Worm (Caenorhabditis elegans) whole organism, late embryonic: ENCODE measurements around the gene ctf-18.

ENCODE experiments used
- C38D4.7 ChIP-seq: fragments of 200-800 bp; sonication (Bioruptor generic); optimal IDR thresholded peaks from 2 replicates; lab custom pipeline; 2018; ENCODE audit warnings: mild to moderate bottlenecking, missing genetic modification characterization, moderate library complexity, missing compliant biosample characterization
- F13H6.1 ChIP-seq: sonication (generic microtip); optimal IDR thresholded peaks from 2 replicates; lab custom pipeline; 2016; ENCODE audit warnings: missing genetic modification characterization, missing compliant biosample characterization
- K02D7.2 ChIP-seq: sonication (generic microtip); optimal IDR thresholded peaks from 2 replicates; lab custom pipeline; 2017; ENCODE audit warnings: mild to moderate bottlenecking, missing genetic modification characterization, missing compliant biosample characterization
- T23F11.4 ChIP-seq: fragments of 200-800 bp; sonication (Bioruptor generic); optimal IDR thresholded peaks from 2 replicates; lab custom pipeline; 2018; ENCODE audit warnings: mild to moderate bottlenecking, missing genetic modification characterization, missing compliant biosample characterization
- Y22D7AL.16 ChIP-seq: sonication (generic microtip); optimal IDR thresholded peaks from 2 replicates; lab custom pipeline; 2016; ENCODE audit warnings: missing genetic modification characterization, missing compliant biosample characterization
- ahr-1 ChIP-seq: sonication (generic microtip); optimal IDR thresholded peaks from 2 replicates; lab custom pipeline; 2016; ENCODE audit warnings: missing genetic modification characterization, missing compliant biosample characterization
- ama-1 ChIP-seq: fragments of 150-350 bp; optimal IDR thresholded peaks from 2 replicates; lab custom pipeline; 2014
- ceh-14 ChIP-seq: sonication (generic microtip); optimal IDR thresholded peaks from 2 replicates; lab custom pipeline; 2016; ENCODE audit warnings: missing genotype, missing genetic modification characterization, missing compliant biosample characterization
- ceh-18 ChIP-seq: sonication (generic microtip); optimal IDR thresholded peaks from 2 replicates; lab custom pipeline; 2016; ENCODE audit warnings: missing genetic modification characterization, missing compliant biosample characterization
- ceh-19 ChIP-seq: fragments of 200-800 bp; sonication (Bioruptor generic); optimal IDR thresholded peaks from 2 replicates; lab custom pipeline; 2018; ENCODE audit warnings: mild to moderate bottlenecking, missing genetic modification characterization, missing compliant biosample characterization
- ceh-24 ChIP-seq: sonication (generic microtip); optimal IDR thresholded peaks from 2 replicates; lab custom pipeline; 2016; ENCODE audit warnings: mild to moderate bottlenecking, missing genetic modification characterization, missing compliant biosample characterization
- ceh-34 ChIP-seq: sonication (generic microtip); optimal IDR thresholded peaks from 2 replicates; lab custom pipeline; 2016; ENCODE audit warnings: mild to moderate bottlenecking, missing genetic modification characterization, missing compliant biosample characterization
- ceh-45 ChIP-seq: fragments of 200-800 bp; sonication (Bioruptor generic); IDR thresholded peaks from 2 replicates; pipeline ENCODE4 v1.3.6; 2022; ENCODE audit warnings: missing genetic modification reagents, missing genetic modification characterization, missing compliant biosample characterization
- ceh-48 ChIP-seq: sonication (generic microtip); optimal IDR thresholded peaks from 2 replicates; lab custom pipeline; 2016; ENCODE audit warnings: missing genetic modification characterization, inconsistent platforms, missing compliant biosample characterization
- ceh-6 ChIP-seq: fragments of 200-800 bp; sonication (Bioruptor generic); optimal IDR thresholded peaks from 2 replicates; lab custom pipeline; 2018; ENCODE audit warnings: mild to moderate bottlenecking, missing genetic modification characterization, missing compliant biosample characterization
- dmd-4 ChIP-seq: sonication (generic microtip); optimal IDR thresholded peaks from 2 replicates; lab custom pipeline; 2016; ENCODE audit warnings: borderline replicate concordance, missing genetic modification characterization, missing compliant biosample characterization
- dve-1 ChIP-seq: sonication (generic microtip); optimal IDR thresholded peaks from 2 replicates; lab custom pipeline; 2017; ENCODE audit warnings: antibody characterized with exemption, mild to moderate bottlenecking, missing genetic modification characterization, missing compliant biosample characterization
- elt-2 ChIP-seq: sonication (generic microtip); optimal IDR thresholded peaks from 2 replicates; lab custom pipeline; 2016; ENCODE audit warnings: missing genetic modification reagents, missing genetic modification characterization, missing compliant biosample characterization
- ets-4 ChIP-seq: sonication (generic microtip); optimal IDR thresholded peaks from 2 replicates; lab custom pipeline; 2016; ENCODE audit warnings: missing genetic modification characterization, missing compliant biosample characterization
- eyg-1 ChIP-seq: sonication (generic microtip); optimal IDR thresholded peaks from 2 replicates; lab custom pipeline; 2016; ENCODE audit warnings: missing genotype, missing genetic modification characterization, missing compliant biosample characterization
- fkh-10 ChIP-seq: fragments of 150-350 bp; optimal IDR thresholded peaks from 2 replicates; lab custom pipeline; 2014; ENCODE audit warnings: missing biosample characterization, missing genetic modification reagents, missing genetic modification characterization
- hlh-30 ChIP-seq: sonication (generic microtip); optimal IDR thresholded peaks from 2 replicates; lab custom pipeline; 2017; ENCODE audit warnings: antibody characterized with exemption, missing genetic modification characterization, missing compliant biosample characterization; ENCODE audit not compliant: insufficient read depth
- lim-6 ChIP-seq: sonication (generic microtip); optimal IDR thresholded peaks from 2 replicates; lab custom pipeline; 2016; ENCODE audit warnings: missing genetic modification characterization, missing compliant biosample characterization
- lin-11 ChIP-seq: fragments of 200-800 bp; sonication (Bioruptor generic); optimal IDR thresholded peaks from 2 replicates; lab custom pipeline; 2018; ENCODE audit warnings: mild to moderate bottlenecking, missing genetic modification characterization, missing compliant biosample characterization
- nfya-1 ChIP-seq: sonication (generic microtip); optimal IDR thresholded peaks from 2 replicates; lab custom pipeline; 2017; ENCODE audit warnings: missing genetic modification characterization, mild to moderate bottlenecking, missing compliant biosample characterization, antibody characterized with exemption, moderate library complexity
- nhr-11 ChIP-seq: fragments of 150-350 bp; optimal IDR thresholded peaks from 2 replicates; lab custom pipeline; 2014; ENCODE audit warnings: missing biosample characterization, missing genetic modification characterization
- odd-2 ChIP-seq: sonication (generic microtip); optimal IDR thresholded peaks from 2 replicates; lab custom pipeline; 2017; ENCODE audit warnings: antibody characterized with exemption, mild to moderate bottlenecking, missing genetic modification characterization, missing compliant biosample characterization
- pat-9 ChIP-seq: fragments of 200-800 bp; sonication (Bioruptor generic); optimal IDR thresholded peaks from 2 replicates; lab custom pipeline; 2018; ENCODE audit warnings: mild to moderate bottlenecking, missing genetic modification characterization, moderate library complexity, missing compliant biosample characterization
- pax-1 ChIP-seq: fragments of 150-350 bp; optimal IDR thresholded peaks from 2 replicates; lab custom pipeline; 2014; ENCODE audit warnings: missing biosample characterization, missing genetic modification characterization
- pha-2 ChIP-seq: sonication (generic microtip); optimal IDR thresholded peaks from 2 replicates; lab custom pipeline; 2017; ENCODE audit warnings: mild to moderate bottlenecking, missing genetic modification characterization, missing compliant biosample characterization
- pqm-1 ChIP-seq: sonication (generic microtip); optimal IDR thresholded peaks from 2 replicates; lab custom pipeline; 2016; ENCODE audit warnings: missing genetic modification characterization, missing compliant biosample characterization
- rnt-1 ChIP-seq: sonication (generic microtip); optimal IDR thresholded peaks from 2 replicates; lab custom pipeline; 2016; ENCODE audit warnings: missing genetic modification characterization, missing compliant biosample characterization
- sdc-2 ChIP-seq: sonication (generic microtip); optimal IDR thresholded peaks from 2 replicates; lab custom pipeline; 2016; ENCODE audit warnings: missing genotype, missing genetic modification characterization, missing compliant biosample characterization
- unc-3 ChIP-seq, 2 experiments: fragments of 200-800 bp in 1 of 2; sonication (Bioruptor generic) in 1 of 2; sonication (generic microtip) in 1 of 2; conservative IDR thresholded peaks in 1 of 2; optimal IDR thresholded peaks in 1 of 2; 2 replicates each; pipeline versions ENCODE4 v1.3.6 to Lab custom; 2016 to 2022; ENCODE audit warnings: missing compliant biosample characterization in 2 of 2, missing genetic modification characterization in 2 of 2, missing genetic modification reagents in 1 of 2
- unc-86 ChIP-seq: sonication (generic microtip); optimal IDR thresholded peaks from 2 replicates; lab custom pipeline; 2016; ENCODE audit warnings: missing genetic modification characterization, missing compliant biosample characterization
- zip-5 ChIP-seq: sonication (generic microtip); optimal IDR thresholded peaks from 2 replicates; lab custom pipeline; 2016; ENCODE audit warnings: missing genetic modification characterization, missing compliant biosample characterization
- ztf-16 ChIP-seq: sonication (generic microtip); optimal IDR thresholded peaks from 2 replicates; lab custom pipeline; 2017; ENCODE audit warnings: missing genetic modification characterization, missing compliant biosample characterization

ctf-18 gene

DNA sequence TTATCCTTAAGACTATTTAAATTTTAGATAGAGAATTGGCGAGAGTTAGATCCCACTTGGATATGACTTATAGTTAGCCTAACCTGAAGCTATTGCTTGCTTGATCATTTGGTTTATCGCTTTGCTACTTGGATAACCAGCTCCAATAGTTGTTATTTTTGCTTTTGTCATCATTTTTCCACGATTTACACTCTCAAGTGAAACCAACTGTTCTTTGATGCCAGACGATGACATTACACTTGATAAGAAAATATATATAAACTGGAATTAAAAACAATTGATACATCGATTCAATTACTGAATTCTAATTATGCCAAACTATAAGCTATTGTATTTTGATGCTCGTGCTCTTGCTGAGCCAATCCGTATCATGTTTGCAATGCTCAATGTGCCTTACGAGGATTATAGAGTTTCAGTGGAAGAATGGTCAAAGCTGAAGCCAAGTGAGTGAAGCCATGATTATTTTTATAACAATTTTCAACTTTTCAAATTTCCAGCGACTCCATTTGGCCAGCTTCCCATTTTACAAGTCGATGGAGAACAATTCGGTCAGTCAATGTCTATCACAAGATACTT lies 15.6 kb upstream of the ctf-18 start, which contains the start of the genes gst-2, gst-4 and dhs-12:
TSS of gene gst-2 (minus strand) at position 132 of the 576 bp plus-strand sequence.
TSS of gene gst-4 (plus strand) at position 296 of the 576 bp plus-strand sequence.
TSS of gene dhs-12 (plus strand) at position 526 of the 576 bp plus-strand sequence.
- TF ChIP-seq zip-5 (tag; lab: Kevin White, UChicago), result no peak
- no peak for TF ChIP-seq pha-2 (tag; lab: Kevin White, UChicago)
- no peak for TF ChIP-seq nfya-1 (tag; lab: Kevin White, UChicago)
- no peak for TF ChIP-seq dmd-4 (tag; lab: Kevin White, UChicago)
- no peak for TF ChIP-seq eyg-1 (tag; lab: Kevin White, UChicago)
- no peak for TF ChIP-seq nhr-11

ce11 chrIV:10140143-10140542 lies 13.7 kb upstream of the ctf-18 start, which contains the start of gene gst-3:
Gene gst-3 (minus strand): TSS chrIV:10140243.
- TF ChIP-seq ceh-34 (tag; lab: Kevin White, UChicago) (no peak), pax-1 (tag; lab: Kevin White, UChicago) (no peak), ama-1 (lab: Kevin White, UChicago) (no peak), Y22D7AL.16 (no peak), dmd-4 (tag; lab: Kevin White, UChicago) (no peak), ceh-6 (no peak), rnt-1 (no peak), T23F11.4 (GFP tag; lab: Kevin White, UChicago) (no peak), hlh-30 (tag; lab: Kevin White, UChicago) (no peak), ceh-18 (tag; lab: Kevin White, UChicago) (no peak), F13H6.1 (tag; lab: Kevin White, UChicago) (no peak), ahr-1 (tag; lab: Kevin White, UChicago) (no peak), K02D7.2 (no peak), ceh-45 (no peak), elt-2 (no peak)

DNA sequence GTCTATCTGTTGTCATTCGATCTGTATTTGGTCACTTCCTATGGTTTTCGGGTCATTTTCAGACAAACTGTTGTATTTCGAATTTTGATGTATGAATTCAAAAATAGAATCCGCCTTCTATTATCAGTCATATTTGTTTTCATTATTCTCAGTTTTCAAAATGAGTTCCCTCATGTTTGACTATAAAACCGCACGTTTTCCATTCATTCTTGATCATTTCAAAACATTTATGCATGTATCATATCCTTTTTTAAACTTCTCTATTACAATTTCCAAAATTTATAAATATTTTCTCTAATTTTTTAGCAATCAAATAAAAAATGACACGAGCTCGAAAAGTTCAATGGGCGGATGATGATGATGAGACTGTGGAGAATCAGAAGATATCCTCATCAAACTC lies 11.4 kb upstream of the ctf-18 start, which contains the start of gene K08F4.12:
TSS of gene K08F4.12 (plus strand) at position 301 of the 400 bp plus-strand sequence.
- TF ChIP-seq ceh-24 (tag; lab: Kevin White, UChicago) (no peak), ceh-48 (no peak), ceh-14 (tag; lab: Kevin White, UChicago) (no peak), ztf-16 (no peak), nfya-1 (tag; lab: Kevin White, UChicago) (no peak), lin-11 (tag; lab: Kevin White, UChicago) (no peak), ceh-19 (GFP tag; lab: Kevin White, UChicago) (no peak), pat-9 (tag; lab: Kevin White, UChicago) (no peak), unc-3 (GFP tag; conservative IDR thresholded peaks at IDR 0.05; lab: Robert Waterston, UW) (no peak), unc-3 (tag; optimal IDR thresholded peaks at IDR 0.05; lab: Kevin White, UChicago) (no peak)

DNA sequence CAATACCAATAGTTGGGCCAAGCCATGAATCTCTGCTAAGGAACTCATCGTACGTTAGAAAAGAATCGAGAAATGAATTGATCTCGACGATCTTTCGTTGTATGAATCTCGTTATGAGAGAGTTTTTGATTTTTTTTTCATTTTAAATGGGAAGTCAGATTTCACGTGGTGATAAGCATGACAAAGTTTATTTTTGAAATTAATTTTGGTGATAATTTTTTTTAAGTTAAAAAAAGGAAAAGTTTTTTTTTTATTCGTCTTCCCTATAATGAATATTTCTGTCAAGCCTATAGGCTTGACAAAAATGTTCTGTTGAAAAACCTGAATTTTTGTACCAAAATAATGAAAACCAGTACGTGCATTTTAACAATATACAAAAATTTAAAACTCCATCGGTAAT lies 9.4 kb upstream of the ctf-18 start, which contains the start of gene K08F4.5:
TSS of gene K08F4.5 (minus strand) at position 101 of the 400 bp plus-strand sequence.
- no peak for TF ChIP-seq dve-1 (tag; lab: Kevin White, UChicago)
- TF ChIP-seq ceh-48, result no peak
- no peak for TF ChIP-seq fkh-10 (GFP tag; lab: Kevin White, UChicago)
- no peak for TF ChIP-seq ets-4 (tag; lab: Kevin White, UChicago)
- TF ChIP-seq odd-2 (tag; lab: Kevin White, UChicago), result no peak
- TF ChIP-seq T23F11.4 (GFP tag; lab: Kevin White, UChicago), result no peak
- no peak for TF ChIP-seq pqm-1
- TF ChIP-seq sdc-2 (tag; lab: Kevin White, UChicago), result no peak
- no peak for TF ChIP-seq unc-86
- TF ChIP-seq C38D4.7 (GFP tag; lab: Kevin White, UChicago), result no peak
- TF ChIP-seq lim-6 (tag; lab: Kevin White, UChicago), result no peak
- no peak for TF ChIP-seq ceh-45
